Fruit fly (Drosophila melanogaster) whole organism, wandering third instar larva: ENCODE measurements around the gene Remo.

Experiments used
- Abd-B ChIP-seq: fragments of >200 bp; optimal IDR thresholded peaks from 2 replicates; lab custom pipeline; 2017; ENCODE audit warnings: missing biosample characterization, missing genetic modification characterization
- CG32264 ChIP-seq: fragments of 200-800 bp; sonication (Bioruptor generic); optimal IDR thresholded peaks from 2 replicates; lab custom pipeline; 2016; ENCODE audit warnings: missing biosample characterization, missing genetic modification characterization
- CG9705 ChIP-seq: fragments of 200-800 bp; sonication (Bioruptor generic); optimal IDR thresholded peaks from 2 replicates; lab custom pipeline; 2018; ENCODE audit warnings: missing biosample characterization, mild to moderate bottlenecking, missing genetic modification characterization
- CrebA ChIP-seq: fragments of 200-800 bp; sonication (Bioruptor generic); optimal IDR thresholded peaks from 2 replicates; lab custom pipeline; 2016; ENCODE audit warnings: missing biosample characterization, mild to moderate bottlenecking, missing genetic modification characterization, borderline replicate concordance
- Dfd ChIP-seq: fragments of >200 bp; optimal IDR thresholded peaks from 2 replicates; lab custom pipeline; 2017; ENCODE audit warnings: missing biosample characterization, missing genetic modification characterization
- Dif ChIP-seq: fragments of 200-275, 200-300 bp; sonication (Bioruptor generic); optimal IDR thresholded peaks from 2 replicates; lab custom pipeline; 2018; ENCODE audit warnings: missing biosample characterization, missing genetic modification characterization; ENCODE audit not compliant: partially characterized antibody
- HLH106 ChIP-seq: fragments of 200-800 bp; optimal IDR thresholded peaks from 3 replicates; lab custom pipeline; 2019; ENCODE audit warnings: missing biosample characterization, mild to moderate bottlenecking, missing genetic modification characterization, moderate library complexity
- Hr78 ChIP-seq: fragments of >200 bp; optimal IDR thresholded peaks from 2 replicates; lab custom pipeline; 2017; ENCODE audit warnings: missing biosample characterization, missing genetic modification characterization
- Hr83 ChIP-seq: fragments of 200-300 bp; sonication (Bioruptor generic); optimal IDR thresholded peaks from 2 replicates; lab custom pipeline; 2016; ENCODE audit warnings: missing biosample characterization, mild to moderate bottlenecking, missing genetic modification characterization, moderate library complexity; ENCODE audit not compliant: poor library complexity, severe bottlenecking
- Jra ChIP-seq: sonication (Bioruptor generic); optimal IDR thresholded peaks from 2 replicates; lab custom pipeline; 2016; ENCODE audit warnings: missing biosample characterization, missing genetic modification characterization
- Myc ChIP-seq: fragments of >200 bp; optimal IDR thresholded peaks from 2 replicates; lab custom pipeline; 2017
- N ChIP-seq: fragments of >200 bp; optimal IDR thresholded peaks from 2 replicates; lab custom pipeline; 2018; ENCODE audit warnings: missing biosample characterization, missing external identifiers, missing genetic modification characterization
- OdsH ChIP-seq: fragments of 200-800 bp; sonication (Bioruptor generic); optimal IDR thresholded peaks from 2 replicates; lab custom pipeline; 2016; ENCODE audit warnings: missing biosample characterization, mild to moderate bottlenecking, missing genetic modification characterization
- Rel ChIP-seq, 2 experiments: fragments of 200-800 bp; sonication (Bioruptor generic) in 1 of 2; optimal IDR thresholded peaks; 2 replicates in 1 of 2; 3 replicates in 1 of 2; lab custom pipeline; 2016 to 2019; ENCODE audit warnings: mild to moderate bottlenecking in 2 of 2, missing biosample characterization in 2 of 2, missing genetic modification characterization in 2 of 2, moderate library complexity in 1 of 2
- Sp1 ChIP-seq: fragments of 200-800 bp; sonication (Bioruptor generic); optimal IDR thresholded peaks from 3 replicates; lab custom pipeline; 2019; ENCODE audit warnings: missing biosample characterization, mild to moderate bottlenecking, missing genetic modification characterization, moderate library complexity
- br ChIP-seq: fragments of 200-800 bp; sonication (Bioruptor generic); optimal IDR thresholded peaks from 2 replicates; lab custom pipeline; 2016; ENCODE audit warnings: missing biosample characterization, missing genetic modification characterization
- dsf ChIP-seq: sonication (Bioruptor generic); optimal IDR thresholded peaks from 2 replicates; lab custom pipeline; 2016; ENCODE audit warnings: missing biosample characterization, missing genetic modification characterization, borderline replicate concordance
- fru ChIP-seq: fragments of 200-800 bp; sonication (Bioruptor generic); optimal IDR thresholded peaks from 3 replicates; lab custom pipeline; 2016; ENCODE audit warnings: missing biosample characterization, mild to moderate bottlenecking, missing genetic modification characterization
- h ChIP-seq: fragments of 200-800 bp; sonication (Bioruptor generic); optimal IDR thresholded peaks from 3 replicates; lab custom pipeline; 2016; ENCODE audit warnings: missing biosample characterization, mild to moderate bottlenecking, missing genetic modification characterization
- jim ChIP-seq: fragments of 175-275, 200-325 bp; sonication (Bioruptor generic); optimal IDR thresholded peaks from 2 replicates; lab custom pipeline; 2016; ENCODE audit warnings: missing biosample characterization, mild to moderate bottlenecking, missing genetic modification characterization
- lola ChIP-seq: fragments of >200 bp; optimal IDR thresholded peaks from 2 replicates; lab custom pipeline; 2017; ENCODE audit warnings: missing biosample characterization, missing genetic modification characterization
- pan ChIP-seq: fragments of >200 bp; optimal IDR thresholded peaks from 2 replicates; lab custom pipeline; 2017
- psq ChIP-seq: fragments of 200-800 bp; sonication (Bioruptor generic); optimal IDR thresholded peaks from 3 replicates; lab custom pipeline; 2017; ENCODE audit warnings: missing biosample characterization, mild to moderate bottlenecking, missing genetic modification characterization, moderate library complexity
- rgr ChIP-seq: fragments of 200-800 bp; sonication (Bioruptor generic); optimal IDR thresholded peaks from 3 replicates; lab custom pipeline; 2016; ENCODE audit warnings: missing biosample characterization, mild to moderate bottlenecking, missing genetic modification characterization
- sv ChIP-seq: fragments of 200-800 bp; sonication (Bioruptor generic); optimal IDR thresholded peaks from 3 replicates; lab custom pipeline; 2016; ENCODE audit warnings: missing biosample characterization, missing genetic modification characterization
- tai ChIP-seq: sonication (Bioruptor generic); optimal IDR thresholded peaks from 2 replicates; lab custom pipeline; 2016; ENCODE audit warnings: missing biosample characterization, missing genetic modification characterization
- usp ChIP-seq: fragments of >200 bp; optimal IDR thresholded peaks from 2 replicates; lab custom pipeline; 2017; ENCODE audit warnings: missing biosample characterization, missing genetic modification characterization
- woc ChIP-seq: sonication (Bioruptor generic); optimal IDR thresholded peaks from 2 replicates; lab custom pipeline; 2016; ENCODE audit warnings: missing biosample characterization, mild to moderate bottlenecking, missing genetic modification characterization

Gene Remo

DNA sequence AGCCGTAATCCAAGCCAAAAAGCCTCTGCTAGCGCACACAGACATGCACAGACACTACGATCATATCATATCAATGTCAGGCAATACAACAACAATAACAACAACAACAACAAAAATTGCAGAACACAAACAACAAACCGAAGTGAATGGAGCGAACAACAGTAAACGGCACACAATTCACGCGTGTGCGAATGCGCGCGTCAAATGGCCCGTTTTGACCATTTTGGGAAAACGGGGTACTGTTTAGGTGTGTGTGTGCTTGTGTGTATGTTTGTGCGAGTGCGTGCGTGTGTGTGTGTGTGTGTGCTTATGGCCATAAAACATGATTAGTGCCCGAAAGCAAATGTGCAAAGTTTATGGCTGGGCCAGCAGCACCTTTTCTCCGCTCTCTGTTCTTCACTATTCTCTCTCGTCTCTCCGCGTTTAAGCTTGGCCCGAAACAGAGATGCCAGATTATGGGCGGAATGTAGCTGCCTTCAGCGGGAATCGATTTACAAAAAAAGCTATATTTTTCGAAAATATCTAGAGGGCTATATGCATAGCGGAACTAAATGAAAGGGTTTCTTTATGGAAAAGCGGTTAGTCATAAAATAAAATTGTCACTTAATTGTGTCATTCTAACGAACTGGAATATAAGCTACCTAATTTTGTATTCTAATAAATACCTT lies 13.1 kb downstream of the Remo start:
- TF ChIP-seq Dif (GFP tag; lab: Kevin White, UChicago) (peak; percentile 17), Dfd (GFP tag; lab: Kevin White, UChicago) (no peak), woc (GFP tag; lab: Kevin White, UChicago) (peak; percentile 30), Myc (peak; percentile 59)

- TF ChIP-seq Dif (GFP tag; lab: Kevin White, UChicago) (no peak), CrebA (no peak), Hr83 (GFP tag; lab: Kevin White, UChicago) (no peak), sv (GFP tag; lab: Kevin White, UChicago) (no peak), br (GFP tag; lab: Kevin White, UChicago) (no peak), CG32264 (GFP tag; lab: Kevin White, UChicago) (no peak), Hr78 (GFP tag; lab: Kevin White, UChicago) (no peak), Sp1 (GFP tag; lab: Kevin White, UChicago) (no peak), N (GFP tag; lab: Kevin White, UChicago) (no peak), woc (GFP tag; lab: Kevin White, UChicago) (no peak)
Measured at dm6 chrX:13302315-13302614, 14.4 kb downstream of the Remo start, which contains the start of gene CG1764. TSS of gene CG1764 (minus strand) at chrX:13302415.

DNA sequence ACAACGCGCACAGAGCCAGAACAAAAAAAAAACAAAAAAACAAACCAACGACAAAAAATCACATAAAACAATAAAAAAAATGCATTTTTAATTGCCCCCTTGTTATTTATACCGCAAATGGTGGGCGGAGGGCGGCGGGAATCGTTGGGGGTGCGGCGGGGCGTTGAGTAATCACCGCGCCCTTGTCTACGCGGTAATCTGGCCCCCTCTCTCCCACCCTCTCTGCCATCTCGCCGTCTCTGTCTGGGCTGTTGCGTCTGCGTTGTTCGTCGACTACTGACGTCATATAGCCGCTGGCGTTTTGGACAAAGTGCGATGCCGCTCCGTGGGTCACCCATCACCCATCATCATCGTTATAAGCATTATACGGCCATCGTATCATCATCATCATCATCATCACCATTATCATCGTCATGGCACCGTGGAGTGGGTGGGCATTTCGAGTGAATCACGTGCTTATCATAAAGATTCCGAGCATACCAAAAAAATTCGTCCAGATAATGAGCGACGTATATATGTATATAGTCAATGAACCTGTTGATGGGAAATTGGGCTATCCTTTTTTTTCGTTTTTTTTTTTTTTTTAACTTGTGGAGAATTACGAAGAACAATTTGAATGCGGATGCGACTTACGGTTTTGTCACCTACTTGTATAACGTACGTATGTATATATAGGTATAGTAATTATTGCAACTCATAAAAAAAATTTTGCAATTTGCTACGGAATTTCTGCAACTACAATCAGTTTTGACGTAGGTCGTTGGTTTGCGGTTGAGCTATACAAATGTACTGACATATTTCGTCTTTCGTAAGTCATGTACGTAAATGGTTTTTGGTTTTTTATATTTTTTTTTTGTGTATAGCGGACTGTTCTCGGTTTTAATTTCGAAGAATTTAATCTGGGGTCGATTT lies 15.0 kb downstream of the Remo start:
- TF ChIP-seq fru (GFP tag; lab: Kevin White, UChicago) (no peak), Jra (GFP tag; lab: Kevin White, UChicago) (peak; percentile 27), tai (GFP tag; lab: Kevin White, UChicago) (no peak), jim (GFP tag; lab: Kevin White, UChicago) (no peak), Rel (GFP tag; optimal IDR thresholded peaks at IDR 0.05; lab: Kevin White, UChicago) (no peak), Rel (tag; optimal IDR thresholded peaks at IDR 0.05; lab: Kevin White, UChicago) (peak; percentile 74), h (peak; percentile 11), pan (no peak), psq (GFP tag; lab: Kevin White, UChicago) (peak; percentile 13), Hr83 (GFP tag; lab: Kevin White, UChicago) (no peak), lola (GFP tag; lab: Kevin White, UChicago) (no peak), Sp1 (GFP tag; lab: Kevin White, UChicago) (peak; percentile 73), dsf (no peak), N (GFP tag; lab: Kevin White, UChicago) (no peak)

DNA sequence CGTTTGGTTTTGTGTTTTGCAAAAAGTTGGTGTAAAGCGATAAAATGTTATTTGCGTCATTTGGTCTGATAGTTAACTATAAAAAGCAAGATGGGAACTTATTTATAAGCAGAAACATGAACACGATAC lies 15.5 kb downstream of the Remo start, which contains the start of gene IP3K2:
TSS of gene IP3K2 (plus strand) at position 107 of the 129 bp plus-strand sequence.
- TF ChIP-seq Rel (GFP tag; optimal IDR thresholded peaks at IDR 0.05; lab: Kevin White, UChicago): no peak
- no peak for TF ChIP-seq Rel (tag; optimal IDR thresholded peaks at IDR 0.05; lab: Kevin White, UChicago)
- TF ChIP-seq rgr (GFP tag; lab: Kevin White, UChicago): no peak
- no peak for TF ChIP-seq h
- no peak for TF ChIP-seq usp (GFP tag; lab: Kevin White, UChicago)
- TF ChIP-seq, all 38 proteins: peak for 0

DNA sequence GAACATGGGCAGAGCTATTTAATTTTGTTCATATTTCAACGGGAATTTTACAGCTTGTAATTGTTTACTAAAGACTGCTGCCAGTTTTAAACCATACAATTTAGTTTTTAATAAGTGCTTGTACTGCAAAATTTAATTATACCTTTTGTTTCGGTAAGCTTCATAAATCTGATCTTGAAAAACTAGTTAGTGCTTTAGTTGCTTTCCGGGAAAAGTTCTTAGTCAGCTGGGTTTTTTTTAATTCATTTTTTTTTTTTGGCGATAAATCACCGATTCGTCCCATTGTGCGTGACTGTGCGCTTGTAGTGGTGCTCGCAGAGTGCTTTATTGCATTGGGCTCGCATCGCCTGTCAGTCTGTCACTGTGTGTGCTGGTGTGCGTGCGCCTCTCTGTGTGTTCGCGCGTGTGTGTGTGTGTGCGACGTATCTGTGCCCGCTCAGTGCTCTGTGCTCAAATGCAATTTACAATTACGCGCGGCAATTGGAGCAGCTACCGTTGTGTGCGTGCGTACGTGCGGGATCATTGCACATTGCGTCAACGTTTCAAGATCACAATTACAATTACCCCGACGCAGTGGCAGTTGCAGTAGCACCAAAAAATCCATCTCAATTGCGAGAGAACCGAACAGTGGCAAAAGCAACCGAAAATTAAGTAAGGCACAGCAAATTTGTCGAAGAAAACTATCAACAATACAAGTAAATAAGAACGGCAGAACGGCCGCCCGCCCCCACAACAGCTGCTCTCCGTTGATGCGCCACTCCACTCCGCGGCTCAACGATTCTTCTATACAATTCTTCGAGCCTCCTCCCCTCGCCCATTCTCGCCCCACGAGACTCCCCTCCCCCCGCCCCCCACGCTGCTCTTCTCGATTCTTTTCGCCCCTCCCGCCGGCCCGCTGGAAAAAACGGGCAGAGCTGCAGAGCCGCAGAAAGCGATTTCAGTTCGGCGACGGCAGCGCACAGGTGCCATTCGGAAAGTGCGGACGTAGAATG lies 16.1 kb downstream of the Remo start:
- no peak for TF ChIP-seq Hr78 (GFP tag; lab: Kevin White, UChicago)
- peak; percentile 40 for TF ChIP-seq h
- TF ChIP-seq usp (GFP tag; lab: Kevin White, UChicago): no peak
- TF ChIP-seq Sp1 (GFP tag; lab: Kevin White, UChicago): peak; percentile 18
- peak; percentile 5 for TF ChIP-seq Hr83 (GFP tag; lab: Kevin White, UChicago)
- TF ChIP-seq Rel (GFP tag; optimal IDR thresholded peaks at IDR 0.05; lab: Kevin White, UChicago): no peak
- TF ChIP-seq Rel (tag; optimal IDR thresholded peaks at IDR 0.05; lab: Kevin White, UChicago): peak; percentile 41
- TF ChIP-seq woc (GFP tag; lab: Kevin White, UChicago): peak; percentile 51
- TF ChIP-seq Dfd (GFP tag; lab: Kevin White, UChicago): no peak
- TF ChIP-seq CG9705 (GFP tag; lab: Kevin White, UChicago): no peak
- no peak for TF ChIP-seq HLH106 (tag; lab: Kevin White, UChicago)
- TF ChIP-seq OdsH: no peak
- peak; percentile 80 for TF ChIP-seq N (GFP tag; lab: Kevin White, UChicago)
- peak; percentile 1 for TF ChIP-seq br (GFP tag; lab: Kevin White, UChicago)
- TF ChIP-seq psq (GFP tag; lab: Kevin White, UChicago): peak; percentile 36
- peak; percentile 33 for TF ChIP-seq Dif (GFP tag; lab: Kevin White, UChicago)
- TF ChIP-seq lola (GFP tag; lab: Kevin White, UChicago): no peak
- TF ChIP-seq Abd-B (GFP tag; lab: Kevin White, UChicago): no peak
